Worm (Caenorhabditis elegans): ENCODE data around the gene scl-14.

ce11 chrIV:13125999-13126398 lies 39.3 kb upstream of the scl-14 start:
- TF ChIP-seq ceh-82 (tag; optimal IDR thresholded peaks at IDR 0.05) = no peak
- no peak for TF ChIP-seq ama-1 (optimal IDR thresholded peaks at IDR 0.05)
- no peak for TF ChIP-seq snpc-4 (tag; optimal IDR thresholded peaks at IDR 0.05)
- TF ChIP-seq blmp-1 (tag; optimal IDR thresholded peaks at IDR 0.05; ENCODE audit: insufficient read depth) = no peak
- TF ChIP-seq crh-2 (tag; optimal IDR thresholded peaks at IDR 0.05) = no peak
- no peak for TF ChIP-seq nhr-10 (tag; optimal IDR thresholded peaks at IDR 0.05)
- TF ChIP-seq zag-1 (tag; optimal IDR thresholded peaks at IDR 0.05) = no peak
- no peak for TF ChIP-seq mab-5 (tag; optimal IDR thresholded peaks at IDR 0.05)

Measured in whole organism, L2 larva.